Worm (Caenorhabditis elegans) whole organism, young adult: ENCODE measurements around the gene F22B5.5.

ENCODE experiments used
- B0035.1 ChIP-seq: sonication (generic microtip); optimal IDR thresholded peaks from 2 replicates; lab custom pipeline; 2016; ENCODE audit warnings: missing genetic modification characterization, mild to moderate bottlenecking, missing compliant biosample characterization, missing genotype, missing genetic modification reagents
- C17E4.6 ChIP-seq: fragments of 200-800 bp; sonication (Bioruptor generic); IDR thresholded peaks from 2 replicates; pipeline ENCODE4 v1.3.6; 2022; ENCODE audit warnings: missing genetic modification reagents, missing genetic modification characterization, missing compliant biosample characterization
- D2030.7 ChIP-seq: fragments of 200-800 bp; sonication (Bioruptor generic); IDR thresholded peaks from 2 replicates; pipeline ENCODE4 v1.3.6; 2022; ENCODE audit warnings: missing genetic modification reagents, missing genetic modification characterization, missing compliant biosample characterization
- ceh-27 ChIP-seq: fragments of 200-800 bp; sonication (Bioruptor generic); optimal IDR thresholded peaks from 2 replicates; lab custom pipeline; 2018; ENCODE audit warnings: mild to moderate bottlenecking, missing genetic modification characterization, moderate library complexity, missing compliant biosample characterization
- hlh-12 ChIP-seq: sonication (generic microtip); optimal IDR thresholded peaks from 2 replicates; lab custom pipeline; 2016; ENCODE audit warnings: missing genetic modification characterization, missing compliant biosample characterization
- madf-10 ChIP-seq: sonication (generic microtip); optimal IDR thresholded peaks from 2 replicates; lab custom pipeline; 2016; ENCODE audit warnings: mild to moderate bottlenecking, missing genetic modification characterization, missing compliant biosample characterization
- nhr-27 ChIP-seq: fragments of 200-800 bp; sonication (Bioruptor generic); optimal IDR thresholded peaks from 2 replicates; lab custom pipeline; 2018; ENCODE audit warnings: mild to moderate bottlenecking, missing genetic modification characterization, moderate library complexity, missing compliant biosample characterization
- repo-1 ChIP-seq: sonication (generic microtip); optimal IDR thresholded peaks from 2 replicates; lab custom pipeline; 2017; ENCODE audit warnings: mild to moderate bottlenecking, missing genetic modification characterization, missing compliant biosample characterization
- tbx-9 ChIP-seq: sonication (generic microtip); optimal IDR thresholded peaks from 2 replicates; lab custom pipeline; 2016; ENCODE audit warnings: borderline replicate concordance, missing genetic modification characterization, inconsistent platforms, missing compliant biosample characterization
- xnd-1 ChIP-seq: sonication (generic microtip); optimal IDR thresholded peaks from 2 replicates; lab custom pipeline; 2016; ENCODE audit warnings: missing genotype, missing genetic modification reagents, missing genetic modification characterization, missing compliant biosample characterization
- ztf-28 ChIP-seq: fragments of 200-800 bp; sonication (Bioruptor generic); IDR thresholded peaks from 2 replicates; pipeline ENCODE4 v1.3.6; 2022; ENCODE audit warnings: missing genetic modification reagents, missing genetic modification characterization, missing compliant biosample characterization

DNA sequence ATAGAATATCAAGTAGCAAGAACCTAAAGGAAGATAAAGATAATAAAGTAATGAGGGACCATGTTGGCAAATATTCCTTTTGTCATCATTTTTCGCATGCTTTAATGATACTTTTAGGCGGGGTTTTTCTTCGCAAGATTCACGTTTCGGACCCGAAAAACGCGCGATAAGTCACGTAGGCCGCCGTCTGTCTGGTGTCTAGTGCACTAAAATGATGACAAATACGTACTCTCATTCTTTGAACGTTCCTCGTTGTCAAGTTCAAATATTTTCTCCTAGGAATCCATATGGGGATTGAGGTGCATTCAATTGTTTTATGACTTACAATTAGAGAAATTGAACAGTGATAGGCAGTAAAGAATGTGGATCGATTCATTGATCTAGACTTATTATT is 29.4 kb upstream of the F22B5.5 start, which contains the start of gene taap-1:
- TF ChIP-seq repo-1 (tag; lab: Kevin White, UChicago) (no peak), C17E4.6 (GFP tag; lab: Robert Waterston, UW) (no peak), madf-10 (tag; lab: Kevin White, UChicago) (no peak), hlh-12 (tag; lab: Kevin White, UChicago) (no peak), ceh-27 (GFP tag; lab: Kevin White, UChicago) (no peak), D2030.7 (no peak), ztf-28 (GFP tag; lab: Robert Waterston, UW) (no peak), nhr-27 (tag; lab: Kevin White, UChicago) (no peak), tbx-9 (tag; lab: Kevin White, UChicago) (no peak), xnd-1 (tag; lab: Kevin White, UChicago) (no peak), B0035.1 (tag; lab: Kevin White, UChicago) (no peak)
